Worm (Caenorhabditis elegans) whole organism, young adult: Measurements from ENCODE around the gene fbxb-65.

Experiments
- B0035.1 ChIP-seq: sonication (generic microtip); optimal IDR thresholded peaks from 2 replicates; lab custom pipeline; 2016; ENCODE audit warnings: missing genetic modification characterization, mild to moderate bottlenecking, missing compliant biosample characterization, missing genotype, missing genetic modification reagents
- B0261.1 ChIP-seq: sonication (generic microtip); optimal IDR thresholded peaks from 2 replicates; lab custom pipeline; 2016; ENCODE audit warnings: mild to moderate bottlenecking, missing genetic modification characterization, moderate library complexity, missing compliant biosample characterization
- C06A6.2 ChIP-seq: fragments of 200-800 bp; sonication (Bioruptor generic); conservative IDR thresholded peaks from 2 replicates; pipeline ENCODE4 v1.3.6; 2022; ENCODE audit warnings: missing genetic modification characterization, missing compliant biosample characterization
- D2030.7 ChIP-seq: fragments of 200-800 bp; sonication (Bioruptor generic); IDR thresholded peaks from 2 replicates; pipeline ENCODE4 v1.3.6; 2022; ENCODE audit warnings: missing genetic modification reagents, missing genetic modification characterization, missing compliant biosample characterization
- F37B4.10 ChIP-seq: fragments of 200-800 bp; sonication (Bioruptor generic); IDR thresholded peaks from 2 replicates; pipeline ENCODE4 v1.3.6; 2022; ENCODE audit warnings: missing genetic modification characterization, missing compliant biosample characterization
- F57A8.1 ChIP-seq: fragments of 200-800 bp; sonication (Bioruptor generic); optimal IDR thresholded peaks from 2 replicates; lab custom pipeline; 2018; ENCODE audit warnings: mild to moderate bottlenecking, missing genetic modification characterization, moderate library complexity, missing compliant biosample characterization
- F57C9.4 ChIP-seq: sonication (generic microtip); optimal IDR thresholded peaks from 2 replicates; lab custom pipeline; 2017; ENCODE audit warnings: mild to moderate bottlenecking, missing genetic modification characterization, missing compliant biosample characterization
- T26A5.8 ChIP-seq: sonication (generic microtip); optimal IDR thresholded peaks from 2 replicates; lab custom pipeline; 2016; ENCODE audit warnings: missing genetic modification characterization, missing compliant biosample characterization
- Y53F4B.3 ChIP-seq: fragments of 200-800 bp; sonication (Bioruptor generic); IDR thresholded peaks from 2 replicates; pipeline ENCODE4 v1.3.6; 2022; ENCODE audit warnings: missing genetic modification reagents, missing genetic modification characterization, missing compliant biosample characterization
- Y67H2A.10 ChIP-seq: fragments of 200-800 bp; sonication (Bioruptor generic); conservative IDR thresholded peaks from 2 replicates; pipeline ENCODE4 v1.3.6; 2022; ENCODE audit warnings: missing genetic modification reagents, missing genetic modification characterization, missing compliant biosample characterization
- aptf-2 ChIP-seq: fragments of 200-800 bp; sonication (Bioruptor generic); conservative IDR thresholded peaks from 2 replicates; pipeline ENCODE4 v1.3.6; 2022; ENCODE audit warnings: missing genetic modification reagents, missing genetic modification characterization, missing compliant biosample characterization
- atf-7 ChIP-seq: sonication (generic microtip); optimal IDR thresholded peaks from 2 replicates; lab custom pipeline; 2017; ENCODE audit warnings: mild to moderate bottlenecking, missing genetic modification characterization, missing compliant biosample characterization
- bed-1 ChIP-seq: fragments of 200-800 bp; sonication (Bioruptor generic); IDR thresholded peaks from 2 replicates; pipeline ENCODE4 v1.3.6; 2022; ENCODE audit warnings: missing genetic modification reagents, missing genetic modification characterization, missing compliant biosample characterization
- ceh-27 ChIP-seq: fragments of 200-800 bp; sonication (Bioruptor generic); optimal IDR thresholded peaks from 2 replicates; lab custom pipeline; 2018; ENCODE audit warnings: mild to moderate bottlenecking, missing genetic modification characterization, moderate library complexity, missing compliant biosample characterization
- ceh-40 ChIP-seq: fragments of 200-800 bp; sonication (Bioruptor generic); IDR thresholded peaks from 2 replicates; pipeline ENCODE4 v1.3.6; 2022; ENCODE audit warnings: missing genetic modification characterization, missing compliant biosample characterization
- ceh-58 ChIP-seq: fragments of 200-800 bp; sonication (Bioruptor generic); IDR thresholded peaks from 2 replicates; pipeline ENCODE4 v1.3.6; 2022; ENCODE audit warnings: missing genetic modification characterization, missing compliant biosample characterization
- ceh-79 ChIP-seq: sonication (generic microtip); optimal IDR thresholded peaks from 2 replicates; lab custom pipeline; 2017; ENCODE audit warnings: mild to moderate bottlenecking, missing genetic modification characterization, missing compliant biosample characterization
- ceh-91 ChIP-seq: fragments of 200-800 bp; sonication (Bioruptor generic); IDR thresholded peaks from 2 replicates; pipeline ENCODE4 v1.3.6; 2022; ENCODE audit warnings: missing genetic modification reagents, missing genetic modification characterization, missing compliant biosample characterization
- dpl-1 ChIP-seq: fragments of 150-350 bp; optimal IDR thresholded peaks from 2 replicates; lab custom pipeline; 2014; ENCODE audit warnings: missing biosample characterization, missing genetic modification reagents, missing genetic modification characterization
- egl-18 ChIP-seq: fragments of 200-800 bp; sonication (Bioruptor generic); IDR thresholded peaks from 2 replicates; pipeline ENCODE4 v1.3.6; 2022; ENCODE audit warnings: missing genetic modification reagents, missing genetic modification characterization, missing compliant biosample characterization
- egl-44 ChIP-seq: fragments of 200-800 bp; sonication (Bioruptor generic); IDR thresholded peaks from 2 replicates; pipeline ENCODE4 v1.3.6; 2022; ENCODE audit warnings: missing genetic modification reagents, missing genetic modification characterization, missing compliant biosample characterization
- hlh-12 ChIP-seq: sonication (generic microtip); optimal IDR thresholded peaks from 2 replicates; lab custom pipeline; 2016; ENCODE audit warnings: missing genetic modification characterization, missing compliant biosample characterization
- hlh-26 ChIP-seq: fragments of 200-800 bp; sonication (Bioruptor generic); conservative IDR thresholded peaks from 2 replicates; pipeline ENCODE4 v1.3.6; 2022; ENCODE audit warnings: missing genetic modification reagents, missing genetic modification characterization, missing compliant biosample characterization
- hmg-20 ChIP-seq: fragments of 200-800 bp; sonication (Bioruptor generic); IDR thresholded peaks from 2 replicates; pipeline ENCODE4 v1.3.6; 2022; ENCODE audit warnings: missing genetic modification reagents, missing genetic modification characterization, missing compliant biosample characterization
- hsf-1 ChIP-seq: fragments of 200-800 bp; sonication (Bioruptor generic); IDR thresholded peaks from 2 replicates; pipeline ENCODE4 v1.3.6; 2022; ENCODE audit warnings: missing genetic modification reagents, missing genetic modification characterization, missing compliant biosample characterization
- let-526 ChIP-seq: fragments of 200-800 bp; sonication (Bioruptor generic); IDR thresholded peaks from 2 replicates; pipeline ENCODE4 v1.3.6; 2022; ENCODE audit warnings: missing genetic modification reagents, missing genetic modification characterization, missing compliant biosample characterization
- madf-3 ChIP-seq: fragments of 200-800 bp; sonication (Bioruptor generic); IDR thresholded peaks from 2 replicates; pipeline ENCODE4 v1.3.6; 2022; ENCODE audit warnings: missing genetic modification reagents, missing genetic modification characterization, missing compliant biosample characterization
- mcd-1 ChIP-seq: fragments of 200-800 bp; sonication (Bioruptor generic); IDR thresholded peaks from 2 replicates; pipeline ENCODE4 v1.3.6; 2022; ENCODE audit warnings: missing genetic modification reagents, missing genetic modification characterization, missing compliant biosample characterization
- mel-28 ChIP-seq: sonication (generic microtip); optimal IDR thresholded peaks from 2 replicates; lab custom pipeline; 2016; ENCODE audit warnings: borderline replicate concordance, mild to moderate bottlenecking, missing genetic modification characterization, missing compliant biosample characterization
- mes-4 ChIP-seq: sonication (generic microtip); optimal IDR thresholded peaks from 2 replicates; lab custom pipeline; 2016; ENCODE audit warnings: missing genotype, missing genetic modification characterization, missing compliant biosample characterization
- nhr-120 ChIP-seq: fragments of 200-800 bp; sonication (Bioruptor generic); IDR thresholded peaks from 2 replicates; pipeline ENCODE4 v1.3.6; 2022; ENCODE audit warnings: missing genetic modification characterization, missing compliant biosample characterization
- nhr-27 ChIP-seq: fragments of 200-800 bp; sonication (Bioruptor generic); optimal IDR thresholded peaks from 2 replicates; lab custom pipeline; 2018; ENCODE audit warnings: mild to moderate bottlenecking, missing genetic modification characterization, moderate library complexity, missing compliant biosample characterization
- nhr-80 ChIP-seq: sonication (generic microtip); optimal IDR thresholded peaks from 2 replicates; lab custom pipeline; 2016; ENCODE audit warnings: missing genetic modification characterization, missing compliant biosample characterization
- pbrm-1 ChIP-seq: fragments of 200-800 bp; sonication (Bioruptor generic); IDR thresholded peaks from 2 replicates; pipeline ENCODE4 v1.3.6; 2022; ENCODE audit warnings: missing genetic modification reagents, missing genetic modification characterization, missing compliant biosample characterization
- rcor-1 ChIP-seq: fragments of 200-800 bp; sonication (Bioruptor generic); IDR thresholded peaks from 2 replicates; pipeline ENCODE4 v1.3.6; 2022; ENCODE audit warnings: missing genetic modification reagents, missing genetic modification characterization, missing compliant biosample characterization
- sdz-38 ChIP-seq: sonication (generic microtip); optimal IDR thresholded peaks from 2 replicates; lab custom pipeline; 2016; ENCODE audit warnings: missing genotype, missing genetic modification characterization, missing compliant biosample characterization
- snpc-1.1 ChIP-seq: sonication (generic microtip); optimal IDR thresholded peaks from 2 replicates; lab custom pipeline; 2017; ENCODE audit warnings: missing genetic modification characterization, mild to moderate bottlenecking, missing compliant biosample characterization, antibody characterized with exemption, moderate library complexity, missing genotype, missing genetic modification reagents; ENCODE audit not compliant: insufficient read depth
- snpc-1.3 ChIP-seq: sonication (generic microtip); optimal IDR thresholded peaks from 2 replicates; lab custom pipeline; 2017; ENCODE audit warnings: missing genetic modification characterization, mild to moderate bottlenecking, missing compliant biosample characterization, antibody characterized with exemption, moderate library complexity, missing genotype, missing genetic modification reagents; ENCODE audit not compliant: insufficient read depth
- zfh-2 ChIP-seq: fragments of 200-800 bp; sonication (Bioruptor generic); conservative IDR thresholded peaks from 2 replicates; pipeline ENCODE4 v1.3.6; 2022; ENCODE audit warnings: missing genetic modification reagents, missing genetic modification characterization, missing compliant biosample characterization
- ztf-25 ChIP-seq: fragments of 200-800 bp; sonication (Bioruptor generic); IDR thresholded peaks from 2 replicates; pipeline ENCODE4 v1.3.6; 2022; ENCODE audit warnings: missing genetic modification reagents, missing genetic modification characterization, missing compliant biosample characterization
- ztf-26 ChIP-seq: sonication (generic microtip); optimal IDR thresholded peaks from 2 replicates; lab custom pipeline; 2017; ENCODE audit warnings: missing genetic modification characterization, missing compliant biosample characterization
- ztf-28 ChIP-seq: fragments of 200-800 bp; sonication (Bioruptor generic); IDR thresholded peaks from 2 replicates; pipeline ENCODE4 v1.3.6; 2022; ENCODE audit warnings: missing genetic modification reagents, missing genetic modification characterization, missing compliant biosample characterization

Gene fbxb-65

ce11 chrV:19356717-19357116 lies 27.4 kb downstream of the fbxb-65 start:
- TF ChIP-seq let-526 (no peak), Y67H2A.10 (no peak), atf-7 (tag; lab: Kevin White, UChicago) (no peak), nhr-27 (no peak), ceh-40 (no peak), B0261.1 (tag; lab: Kevin White, UChicago) (no peak), nhr-120 (no peak), hlh-12 (no peak), F57C9.4 (no peak), aptf-2 (GFP tag; lab: Robert Waterston, UW) (no peak), D2030.7 (GFP tag; lab: Robert Waterston, UW) (no peak), mcd-1 (GFP tag; lab: Robert Waterston, UW) (no peak), Y53F4B.3 (GFP tag; lab: Robert Waterston, UW) (no peak), snpc-1.3 (no peak), ceh-58 (GFP tag; lab: Robert Waterston, UW) (no peak), dpl-1 (GFP tag; lab: Kevin White, UChicago) (no peak), ceh-79 (tag; lab: Kevin White, UChicago) (no peak)

ce11 chrV:19358039-19358438 lies 28.7 kb downstream of the fbxb-65 start:
- TF ChIP-seq zfh-2: 0 out of 2 replicates have a peak, but pooled peaks have one; percentile 39
- TF ChIP-seq F57A8.1 (GFP tag; lab: Kevin White, UChicago): no peak
- TF ChIP-seq F37B4.10: no peak
- TF ChIP-seq, all 124 proteins: peak for 1

ce11 chrV:19362568-19362967 lies 33.2 kb downstream of the fbxb-65 start, which contains the start of gene C14B4.2:
C14B4.2 (minus strand) TSS chrV:19362668.
- TF ChIP-seq rcor-1: no peak
- no peak for TF ChIP-seq mel-28
- TF ChIP-seq C06A6.2 (GFP tag; lab: Robert Waterston, UW): no peak
- no peak for TF ChIP-seq pbrm-1 (GFP tag; lab: Robert Waterston, UW)
- no peak for TF ChIP-seq hmg-20 (GFP tag; lab: Robert Waterston, UW)

ce11 chrV:19370189-19370588 lies 40.8 kb downstream of the fbxb-65 start, which contains the start of gene Y43F8A.1:
Y43F8A.1 (plus strand) TSS chrV:19370489.
- TF ChIP-seq mes-4 (tag; lab: Kevin White, UChicago) (no peak), hsf-1 (GFP tag; lab: Robert Waterston, UW) (no peak), ztf-25 (GFP tag; lab: Robert Waterston, UW) (no peak), hlh-26 (no peak), nhr-80 (tag; lab: Kevin White, UChicago) (no peak), egl-44 (GFP tag; lab: Robert Waterston, UW) (no peak), ceh-91 (GFP tag; lab: Robert Waterston, UW) (no peak), B0035.1 (no peak), snpc-1.1 (tag; lab: Kevin White, UChicago) (no peak), egl-18 (GFP tag; lab: Robert Waterston, UW) (no peak), sdz-38 (no peak), madf-3 (GFP tag; lab: Robert Waterston, UW) (no peak), ceh-79 (tag; lab: Kevin White, UChicago) (no peak), T26A5.8 (tag; lab: Kevin White, UChicago) (no peak), ztf-28 (GFP tag; lab: Robert Waterston, UW) (no peak), ceh-27 (GFP tag; lab: Kevin White, UChicago) (no peak), ztf-26 (tag; lab: Kevin White, UChicago) (no peak), bed-1 (GFP tag; lab: Robert Waterston, UW) (no peak)
